Worm (Caenorhabditis elegans): Measurements from ENCODE around the gene col-71.
"Not testable (repeated sequence)": the region's sequence is repeated elsewhere in the genome, so short reads cannot be mapped to it uniquely, and the experiment has no call there.

- not testable (repeated sequence) for TF ChIP-seq drap-1 (GFP tag; optimal IDR thresholded peaks at IDR 0.05); ham-2 (GFP tag; optimal IDR thresholded peaks at IDR 0.05); nhr-28 (tag; optimal IDR thresholded peaks at IDR 0.05); nhr-12 (tag; optimal IDR thresholded peaks at IDR 0.05); ztf-11 (tag; optimal IDR thresholded peaks at IDR 0.05); mls-2 (tag; optimal IDR thresholded peaks at IDR 0.05); unc-39 (tag; optimal IDR thresholded peaks at IDR 0.05)
Observed at ce11 chrII:3464580-3464979, 37.8 kb downstream of the col-71 start, which contains the start of gene C16C8.10.

Measured in whole organism, mixed stage, embryonic.